Worm (Caenorhabditis elegans) whole organism, mixed stage, embryonic: ENCODE data around the gene ZK1290.1.

Experiments
- M03D4.4 ChIP-seq: sonication (generic microtip); optimal IDR thresholded peaks from 2 replicates; lab custom pipeline; 2017; ENCODE audit warnings: mild to moderate bottlenecking, missing genetic modification characterization, missing compliant biosample characterization
- bed-3 ChIP-seq: fragments of 200-800 bp; sonication (Bioruptor generic); optimal IDR thresholded peaks from 3 replicates; lab custom pipeline; 2018; ENCODE audit warnings: mild to moderate bottlenecking, missing genetic modification characterization, moderate library complexity, missing compliant biosample characterization
- blmp-1 ChIP-seq: fragments of 150-350 bp; optimal IDR thresholded peaks from 2 replicates; lab custom pipeline; 2014; ENCODE audit warnings: missing biosample characterization, missing genetic modification characterization
- ceh-39 ChIP-seq: fragments of 150-350 bp; optimal IDR thresholded peaks from 2 replicates; lab custom pipeline; 2014; ENCODE audit warnings: missing biosample characterization, missing genetic modification characterization
- ceh-43 ChIP-seq: fragments of 200-800 bp; sonication (Bioruptor generic); optimal IDR thresholded peaks from 2 replicates; lab custom pipeline; 2018; ENCODE audit warnings: mild to moderate bottlenecking, missing genetic modification characterization, moderate library complexity, missing compliant biosample characterization
- ces-1 ChIP-seq: fragments of 150-350 bp; optimal IDR thresholded peaks from 2 replicates; lab custom pipeline; 2014; ENCODE audit warnings: missing biosample characterization, missing genetic modification reagents, missing genetic modification characterization
- cnd-1 ChIP-seq: fragments of 200-800 bp; sonication (Bioruptor generic); optimal IDR thresholded peaks from 2 replicates; lab custom pipeline; 2018; ENCODE audit warnings: mild to moderate bottlenecking, missing genetic modification characterization, missing compliant biosample characterization
- drap-1 ChIP-seq: fragments of 200-800 bp; sonication (Bioruptor generic); optimal IDR thresholded peaks from 3 replicates; lab custom pipeline; 2018; ENCODE audit warnings: mild to moderate bottlenecking, missing genetic modification characterization, missing compliant biosample characterization
- elt-1 ChIP-seq: sonication (generic microtip); optimal IDR thresholded peaks from 2 replicates; lab custom pipeline; 2017; ENCODE audit warnings: missing genetic modification characterization, mild to moderate bottlenecking, missing compliant biosample characterization, antibody characterized with exemption, moderate library complexity, borderline replicate concordance; ENCODE audit not compliant: insufficient read depth
- elt-3 ChIP-seq: fragments of 150-350 bp; optimal IDR thresholded peaks from 2 replicates; lab custom pipeline; 2014; ENCODE audit warnings: missing biosample characterization, missing genetic modification characterization
- flh-1 ChIP-seq: fragments of 200-800 bp; sonication (Bioruptor generic); optimal IDR thresholded peaks from 2 replicates; lab custom pipeline; 2018; ENCODE audit warnings: mild to moderate bottlenecking, missing genetic modification characterization, moderate library complexity, missing compliant biosample characterization
- ham-2 ChIP-seq: fragments of 200-800 bp; sonication (Bioruptor generic); optimal IDR thresholded peaks from 2 replicates; lab custom pipeline; 2018; ENCODE audit warnings: mild to moderate bottlenecking, missing genetic modification characterization, missing compliant biosample characterization
- hlh-1 ChIP-seq: fragments of 150-350 bp; optimal IDR thresholded peaks from 2 replicates; lab custom pipeline; 2014; ENCODE audit warnings: missing biosample characterization, missing genetic modification reagents, missing genetic modification characterization
- lin-32 ChIP-seq: fragments of 200-800 bp; sonication (Bioruptor generic); optimal IDR thresholded peaks from 2 replicates; lab custom pipeline; 2018; ENCODE audit warnings: mild to moderate bottlenecking, missing genetic modification characterization, missing compliant biosample characterization
- lsy-2 ChIP-seq: fragments of 150-350 bp; optimal IDR thresholded peaks from 2 replicates; lab custom pipeline; 2014; ENCODE audit warnings: missing biosample characterization, missing genetic modification characterization
- mab-5 ChIP-seq: fragments of 150-350 bp; optimal IDR thresholded peaks from 2 replicates; lab custom pipeline; 2014; ENCODE audit warnings: missing biosample characterization, missing genetic modification characterization
- mep-1 ChIP-seq: fragments of 150-350 bp; optimal IDR thresholded peaks from 2 replicates; lab custom pipeline; 2017; ENCODE audit warnings: missing biosample characterization, missing genetic modification reagents, missing genetic modification characterization, inconsistent platforms
- nhr-2 ChIP-seq: fragments of 150-350 bp; optimal IDR thresholded peaks from 2 replicates; lab custom pipeline; 2014; ENCODE audit warnings: missing biosample characterization, missing genetic modification characterization
- nhr-237 ChIP-seq: fragments of 150-350 bp; optimal IDR thresholded peaks from 2 replicates; lab custom pipeline; 2014; ENCODE audit warnings: missing biosample characterization, missing genetic modification characterization
- nhr-28 ChIP-seq: fragments of 150-350 bp; optimal IDR thresholded peaks from 2 replicates; lab custom pipeline; 2014; ENCODE audit warnings: missing biosample characterization, missing genetic modification characterization
- nhr-76 ChIP-seq: sonication (generic microtip); optimal IDR thresholded peaks from 2 replicates; lab custom pipeline; 2017; ENCODE audit warnings: missing biosample characterization, missing genetic modification characterization
- pha-4 ChIP-seq: fragments of 150-350 bp; optimal IDR thresholded peaks from 2 replicates; lab custom pipeline; 2018; ENCODE audit warnings: missing biosample characterization, missing genetic modification reagents, missing genetic modification characterization
- sem-2 ChIP-seq: fragments of 200-800 bp; sonication (Bioruptor generic); optimal IDR thresholded peaks from 2 replicates; lab custom pipeline; 2018; ENCODE audit warnings: mild to moderate bottlenecking, missing genetic modification characterization, missing compliant biosample characterization
- snpc-4 ChIP-seq: fragments of 150-350 bp; optimal IDR thresholded peaks from 2 replicates; lab custom pipeline; 2014; ENCODE audit warnings: missing biosample characterization, missing genetic modification characterization
- sptf-1 ChIP-seq: sonication (generic microtip); optimal IDR thresholded peaks from 2 replicates; lab custom pipeline; 2017; ENCODE audit warnings: mild to moderate bottlenecking, missing genetic modification characterization, moderate library complexity, missing compliant biosample characterization
- tbx-8 ChIP-seq: fragments of 200-800 bp; sonication (Bioruptor generic); optimal IDR thresholded peaks from 2 replicates; lab custom pipeline; 2018; ENCODE audit warnings: mild to moderate bottlenecking, missing genetic modification characterization, moderate library complexity, missing compliant biosample characterization
- unc-120 ChIP-seq: sonication (generic microtip); optimal IDR thresholded peaks from 2 replicates; lab custom pipeline; 2017; ENCODE audit warnings: missing genetic modification characterization, missing compliant biosample characterization; ENCODE audit not compliant: poor library complexity, severe bottlenecking
- unc-39 ChIP-seq: fragments of 150-350 bp; optimal IDR thresholded peaks from 2 replicates; lab custom pipeline; 2014; ENCODE audit warnings: missing biosample characterization, missing genetic modification characterization
- unc-62 ChIP-seq: fragments of 150-350 bp; optimal IDR thresholded peaks from 2 replicates; lab custom pipeline; 2014; ENCODE audit warnings: missing biosample characterization, missing genetic modification reagents, missing genetic modification characterization

The ZK1290.1 gene

DNA sequence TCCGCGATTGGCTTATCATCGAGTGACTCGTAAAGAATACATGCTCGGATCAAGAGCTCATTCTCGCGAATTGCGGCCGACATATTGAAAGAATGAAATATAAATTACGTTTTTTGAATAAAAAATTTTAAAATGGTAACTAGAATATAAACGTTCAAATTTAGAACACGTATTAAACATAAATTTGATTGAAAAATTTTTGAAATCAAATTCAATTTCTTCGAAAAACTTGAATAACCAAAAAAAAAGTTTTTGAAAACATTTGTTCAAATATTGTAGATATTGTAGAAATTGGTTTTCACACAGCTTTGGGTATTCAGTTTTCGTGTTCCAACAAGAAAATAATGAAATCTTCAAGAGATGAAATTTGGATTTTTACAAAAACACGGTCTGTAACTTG lies 13.5 kb upstream of the ZK1290.1 start, which contains the start of gene fbxa-224:
Gene fbxa-224, minus strand, starts transcription at position 101 of the 400 bp plus-strand sequence.
- TF ChIP-seq unc-62 (no peak), ceh-39 (tag; lab: Kevin White, UChicago) (no peak), unc-39 (tag; lab: Kevin White, UChicago) (no peak), unc-120 (tag; lab: Kevin White, UChicago) (no peak), ham-2 (no peak), sptf-1 (tag; lab: Kevin White, UChicago) (no peak), drap-1 (no peak), ceh-43 (GFP tag; lab: Kevin White, UChicago) (no peak), tbx-8 (no peak), snpc-4 (tag; lab: Kevin White, UChicago) (no peak), nhr-76 (tag; lab: Kevin White, UChicago) (no peak), mep-1 (tag; lab: Kevin White, UChicago) (no peak)

DNA sequence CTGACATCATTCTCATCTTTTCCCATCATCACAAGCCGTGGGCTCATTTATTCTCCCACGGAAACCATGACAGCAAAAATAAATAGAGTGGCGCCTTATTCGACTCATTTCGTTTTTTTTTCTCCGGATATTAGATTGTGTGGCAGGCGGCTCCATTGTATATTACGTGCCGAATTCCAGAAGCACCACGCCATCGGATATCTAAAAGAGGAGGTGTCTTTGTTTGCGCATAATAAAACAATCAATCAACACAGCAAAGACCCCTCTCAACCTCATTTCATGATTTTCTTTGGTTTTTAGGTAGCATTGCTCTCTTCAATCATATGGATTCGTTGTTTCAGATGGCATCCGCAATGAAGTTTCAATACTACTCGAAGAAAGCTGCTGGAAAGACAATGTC lies 12.5 kb upstream of the ZK1290.1 start, which contains the start of gene tph-1:
Gene tph-1, plus strand, starts transcription at position 301 of the 400 bp plus-strand sequence.
- no peak for TF ChIP-seq nhr-2 (tag; lab: Kevin White, UChicago)
- no peak for TF ChIP-seq nhr-76 (tag; lab: Kevin White, UChicago)

DNA sequence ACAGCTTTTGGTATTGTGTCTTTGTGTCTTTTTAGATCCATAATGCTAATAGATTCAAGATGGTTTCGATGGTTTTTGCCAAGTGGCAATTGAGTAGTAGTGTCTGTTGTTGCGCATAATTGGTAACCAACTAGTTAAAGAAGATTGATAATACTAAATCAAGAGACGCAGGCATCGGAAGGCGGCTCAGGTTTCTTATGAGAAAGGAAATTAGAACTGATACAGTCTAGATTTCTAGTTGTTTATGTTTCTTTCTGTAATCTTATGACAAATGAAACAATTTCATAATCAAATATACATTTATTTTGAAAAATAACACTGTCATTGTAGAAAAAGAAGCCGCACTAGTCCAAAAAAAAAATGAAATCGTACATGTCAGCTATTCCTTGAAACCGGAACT lies 7.8 kb upstream of the ZK1290.1 start, which contains the start of gene ZK1290.10:
Gene ZK1290.10, minus strand, starts transcription at position 101 of the 400 bp plus-strand sequence.
- TF ChIP-seq tbx-8 (no peak), cnd-1 (tag; lab: Kevin White, UChicago) (no peak), flh-1 (GFP tag; lab: Kevin White, UChicago) (no peak), ces-1 (no peak), drap-1 (no peak), blmp-1 (tag; lab: Kevin White, UChicago) (no peak), nhr-28 (tag; lab: Kevin White, UChicago) (no peak)

DNA sequence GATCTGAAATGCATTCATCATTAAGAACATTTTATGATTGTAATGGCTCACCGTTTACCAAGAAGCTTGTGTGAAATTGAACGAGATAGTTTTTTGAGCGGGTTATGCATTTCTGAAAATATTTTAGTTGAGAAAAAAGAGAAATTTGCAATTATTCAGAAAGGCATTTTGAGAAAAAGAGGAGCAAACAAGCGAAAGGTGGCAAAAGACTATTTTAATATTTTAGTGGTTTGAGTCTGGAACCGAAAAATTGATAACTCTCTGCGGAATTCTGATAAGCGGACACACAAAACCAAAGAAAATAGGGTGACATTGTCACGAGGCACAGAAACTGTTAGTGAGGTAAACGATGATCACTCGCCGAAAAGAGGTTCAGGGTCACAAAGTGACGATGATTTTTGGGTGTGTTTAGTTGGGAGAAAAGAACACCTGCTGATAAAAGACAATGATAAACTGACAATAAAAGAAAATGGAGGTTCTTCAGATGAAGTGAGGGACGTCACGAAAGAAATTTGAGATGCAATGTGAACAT lies 6.8 kb upstream of the ZK1290.1 start:
- no peak for TF ChIP-seq hlh-1 (tag; lab: Kevin White, UChicago)
- no peak for TF ChIP-seq sem-2 (GFP tag; lab: Kevin White, UChicago)
- no peak for TF ChIP-seq lsy-2 (tag; lab: Kevin White, UChicago)
- no peak for TF ChIP-seq lin-32 (GFP tag; lab: Kevin White, UChicago)
- TF ChIP-seq bed-3 (GFP tag; lab: Kevin White, UChicago) = no peak
- no peak for TF ChIP-seq elt-3 (tag; lab: Kevin White, UChicago)
- TF ChIP-seq pha-4 (tag; lab: Kevin White, UChicago) = no peak
- TF ChIP-seq ceh-39 (tag; lab: Kevin White, UChicago) = no peak
- no peak for TF ChIP-seq nhr-76 (tag; lab: Kevin White, UChicago)
- no peak for TF ChIP-seq ham-2

DNA sequence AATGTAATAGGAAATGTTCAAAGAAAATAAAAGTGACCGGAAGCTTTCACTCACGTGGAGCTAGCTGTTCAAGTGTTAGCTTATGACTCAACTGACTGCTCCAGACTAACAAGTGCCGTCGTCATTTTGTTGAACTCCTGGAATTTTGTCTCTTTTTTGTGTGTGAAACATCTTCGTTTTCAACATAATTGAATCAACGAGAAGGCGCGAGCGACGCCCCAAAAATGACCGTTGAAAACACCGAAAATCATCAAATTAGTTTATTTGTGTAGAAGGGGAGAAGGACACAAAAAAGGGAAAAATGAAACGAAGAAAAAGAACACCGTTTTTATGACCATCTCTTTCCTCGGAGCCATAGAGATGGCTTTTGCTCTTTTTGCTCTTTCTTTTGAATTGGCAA lies 6.1 kb upstream of the ZK1290.1 start, which contains the start of gene ZK1290.14:
Gene ZK1290.14, minus strand, starts transcription at position 139 of the 400 bp plus-strand sequence.
- TF ChIP-seq nhr-237 (tag; lab: Kevin White, UChicago) (no peak), sem-2 (GFP tag; lab: Kevin White, UChicago) (no peak), tbx-8 (no peak), bed-3 (GFP tag; lab: Kevin White, UChicago) (no peak), M03D4.4 (tag; lab: Kevin White, UChicago) (no peak), lsy-2 (tag; lab: Kevin White, UChicago) (no peak), hlh-1 (tag; lab: Kevin White, UChicago) (no peak), elt-1 (tag; lab: Kevin White, UChicago) (no peak), ceh-39 (tag; lab: Kevin White, UChicago) (no peak), ces-1 (no peak), mep-1 (tag; lab: Kevin White, UChicago) (no peak), unc-120 (tag; lab: Kevin White, UChicago) (no peak), mab-5 (tag; lab: Kevin White, UChicago) (no peak)
- TF ChIP-seq, all 35 proteins: peak for 0
